Fruit fly (Drosophila melanogaster): ENCODE data around the gene CG15553.

Gene CG15553

DNA sequence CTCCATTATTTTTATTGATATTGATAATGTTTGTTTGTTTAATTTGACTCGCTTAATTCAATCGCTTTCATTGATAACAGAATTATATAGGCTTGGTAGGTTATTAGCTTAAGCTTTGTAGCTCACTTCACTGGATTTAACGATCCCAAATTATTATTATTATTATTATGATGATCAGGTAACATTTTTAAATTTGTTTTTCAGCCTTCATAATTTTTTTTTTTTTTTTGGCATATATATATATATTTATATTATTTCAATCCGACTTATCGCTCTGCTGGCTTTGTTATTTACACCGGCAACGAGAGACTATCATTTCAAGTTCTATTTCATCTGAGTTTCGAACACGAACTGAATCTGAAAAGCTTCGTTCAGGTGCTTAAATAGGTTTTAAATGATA is at the start of gene CG15553:
Gene CG15553 (minus strand): TSS at position 101 of the 400 bp plus-strand sequence.
- no peak for TF ChIP-seq usp (GFP tag; optimal IDR thresholded peaks at IDR 0.05)
- no peak for TF ChIP-seq Abd-B (GFP tag; optimal IDR thresholded peaks at IDR 0.05)
- TF ChIP-seq Dif (GFP tag; optimal IDR thresholded peaks at IDR 0.05; ENCODE audit: partially characterized antibody): no peak
- TF ChIP-seq dl (GFP tag; optimal IDR thresholded peaks at IDR 0.05; ENCODE audit: insufficient read depth in 1 of 2, partially characterized antibody in 2 of 2): no peak
- no peak for TF ChIP-seq HLH106 (tag; optimal IDR thresholded peaks at IDR 0.05)
- no peak for TF ChIP-seq GATAd (GFP tag; optimal IDR thresholded peaks at IDR 0.05)
- TF ChIP-seq dmrt93B (GFP tag; optimal IDR thresholded peaks at IDR 0.05): no peak
- no peak for TF ChIP-seq Hr78 (GFP tag; optimal IDR thresholded peaks at IDR 0.05)
- no peak for TF ChIP-seq Myc (optimal IDR thresholded peaks at IDR 0.05)
- TF ChIP-seq Mio (GFP tag; optimal IDR thresholded peaks at IDR 0.05): no peak
- no peak for TF ChIP-seq foxo (GFP tag; optimal IDR thresholded peaks at IDR 0.05)
- no peak for TF ChIP-seq CG32264 (GFP tag; optimal IDR thresholded peaks at IDR 0.05)
- TF ChIP-seq Rel (GFP tag; optimal IDR thresholded peaks at IDR 0.05): no peak
- TF ChIP-seq Rel (tag; optimal IDR thresholded peaks at IDR 0.05): no peak
- TF ChIP-seq sage (GFP tag; optimal IDR thresholded peaks at IDR 0.05): no peak
- no peak for TF ChIP-seq rgr (GFP tag; optimal IDR thresholded peaks at IDR 0.05)

DNA sequence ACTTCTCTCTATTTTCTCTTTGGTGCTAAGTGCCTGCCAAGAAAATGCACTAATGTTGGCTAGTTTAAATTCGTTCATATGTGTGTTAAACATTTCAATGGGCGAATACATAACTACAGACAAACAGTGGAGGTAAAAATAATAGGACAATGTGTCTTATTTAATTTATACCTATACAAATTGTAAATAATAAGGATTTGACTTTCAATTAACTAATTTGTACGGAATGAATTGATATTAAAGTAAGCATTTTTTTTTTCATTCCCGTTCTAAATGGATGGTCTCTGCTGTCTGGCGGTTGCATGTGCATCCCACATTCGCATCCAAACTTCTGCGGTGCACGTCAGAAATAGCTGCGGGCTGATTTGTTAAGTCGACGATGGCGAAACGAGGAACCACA is 46.0 kb upstream of the CG15553 start:
- TF ChIP-seq dsf (GFP tag; optimal IDR thresholded peaks at IDR 0.05; ENCODE audit: borderline replicate concordance) (no peak), OdsH (GFP tag; optimal IDR thresholded peaks at IDR 0.05) (no peak), Jra (GFP tag; optimal IDR thresholded peaks at IDR 0.05) (no peak), tai (GFP tag; optimal IDR thresholded peaks at IDR 0.05) (no peak), CG9705 (GFP tag; optimal IDR thresholded peaks at IDR 0.05) (no peak), Abd-B (GFP tag; optimal IDR thresholded peaks at IDR 0.05) (no peak), Hr83 (GFP tag; optimal IDR thresholded peaks at IDR 0.05; ENCODE audit: poor library complexity, severe bottlenecking) (no peak), br (GFP tag; optimal IDR thresholded peaks at IDR 0.05) (no peak), dmrt93B (GFP tag; optimal IDR thresholded peaks at IDR 0.05) (no peak), h (GFP tag; optimal IDR thresholded peaks at IDR 0.05) (no peak), pan (optimal IDR thresholded peaks at IDR 0.05) (no peak), N (GFP tag; optimal IDR thresholded peaks at IDR 0.05) (no peak), brk (GFP tag; optimal IDR thresholded peaks at IDR 0.05) (no peak), usp (GFP tag; optimal IDR thresholded peaks at IDR 0.05) (no peak), Mio (GFP tag; optimal IDR thresholded peaks at IDR 0.05) (no peak), Vsx2 (GFP tag; optimal IDR thresholded peaks at IDR 0.05; ENCODE audit: partially characterized antibody) (no peak)

DNA sequence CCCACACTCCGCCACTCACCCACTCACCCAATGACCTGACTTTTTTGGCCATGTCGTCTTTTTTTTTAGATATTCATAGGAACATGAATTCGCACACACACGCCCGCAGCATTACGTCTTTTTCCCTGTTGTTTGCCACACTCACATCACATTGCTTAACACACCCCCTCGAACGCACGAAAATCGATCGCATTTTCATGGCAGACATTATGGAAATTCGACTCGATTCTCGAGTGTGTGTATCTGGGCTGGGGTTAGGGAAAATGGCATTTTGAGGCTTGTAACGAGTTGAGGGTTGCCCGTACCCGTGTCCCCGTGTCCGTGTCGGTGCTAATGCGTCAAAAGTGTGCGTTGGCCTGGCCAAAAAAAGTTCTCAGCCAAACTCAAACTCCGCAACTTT is 40.7 kb upstream of the CG15553 start:
- no peak for TF ChIP-seq Vsx2 (GFP tag; optimal IDR thresholded peaks at IDR 0.05; ENCODE audit: partially characterized antibody)
- no peak for TF ChIP-seq Jra (GFP tag; optimal IDR thresholded peaks at IDR 0.05)
- TF ChIP-seq dsf (GFP tag; optimal IDR thresholded peaks at IDR 0.05; ENCODE audit: borderline replicate concordance): no peak
- no peak for TF ChIP-seq Hr78 (GFP tag; optimal IDR thresholded peaks at IDR 0.05)
- no peak for TF ChIP-seq fru (GFP tag; optimal IDR thresholded peaks at IDR 0.05)
- TF ChIP-seq Rel (GFP tag; optimal IDR thresholded peaks at IDR 0.05): no peak
- no peak for TF ChIP-seq Rel (tag; optimal IDR thresholded peaks at IDR 0.05)
- TF ChIP-seq woc (GFP tag; optimal IDR thresholded peaks at IDR 0.05): no peak
- TF ChIP-seq Abd-B (GFP tag; optimal IDR thresholded peaks at IDR 0.05): no peak
- TF ChIP-seq usp (GFP tag; optimal IDR thresholded peaks at IDR 0.05): no peak
- TF ChIP-seq Dfd (GFP tag; optimal IDR thresholded peaks at IDR 0.05): no peak
- TF ChIP-seq CG32264 (GFP tag; optimal IDR thresholded peaks at IDR 0.05): no peak
- no peak for TF ChIP-seq lola (GFP tag; optimal IDR thresholded peaks at IDR 0.05)
- no peak for TF ChIP-seq dl (GFP tag; optimal IDR thresholded peaks at IDR 0.05; ENCODE audit: insufficient read depth in 1 of 2, partially characterized antibody in 2 of 2)

DNA sequence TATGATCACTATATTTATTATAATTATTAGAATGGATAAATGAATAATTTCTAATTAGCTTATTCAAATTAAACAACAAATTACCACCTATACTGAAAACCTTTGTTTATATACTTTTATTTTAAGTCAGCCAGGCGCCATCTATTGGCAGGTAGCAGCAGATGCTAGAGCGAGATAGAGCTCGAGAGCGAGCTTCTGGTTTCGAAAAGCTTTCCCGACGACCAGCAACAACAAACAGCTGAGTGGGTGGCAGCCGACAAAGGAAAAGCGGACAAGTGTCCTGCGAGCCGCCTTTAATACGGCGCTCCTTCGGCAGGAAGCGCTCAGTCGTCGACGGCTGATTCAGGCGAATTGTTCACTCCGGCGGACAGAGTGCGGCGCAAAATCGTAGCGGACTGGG is 33.1 kb upstream of the CG15553 start, which contains the start of gene Gycbeta100B:
Gene Gycbeta100B (plus strand): TSS at position 337 of the 400 bp plus-strand sequence.
- TF ChIP-seq OdsH (GFP tag; optimal IDR thresholded peaks at IDR 0.05): no peak
- no peak for TF ChIP-seq foxo (GFP tag; optimal IDR thresholded peaks at IDR 0.05)
- no peak for TF ChIP-seq Hr83 (GFP tag; optimal IDR thresholded peaks at IDR 0.05; ENCODE audit: poor library complexity, severe bottlenecking)
- no peak for TF ChIP-seq br (GFP tag; optimal IDR thresholded peaks at IDR 0.05)
- TF ChIP-seq brk (GFP tag; optimal IDR thresholded peaks at IDR 0.05): no peak
- no peak for TF ChIP-seq Dif (GFP tag; optimal IDR thresholded peaks at IDR 0.05; ENCODE audit: partially characterized antibody)
- no peak for TF ChIP-seq Vsx2 (GFP tag; optimal IDR thresholded peaks at IDR 0.05; ENCODE audit: partially characterized antibody)
- TF ChIP-seq Mio (GFP tag; optimal IDR thresholded peaks at IDR 0.05): no peak
- TF ChIP-seq Sp1 (GFP tag; optimal IDR thresholded peaks at IDR 0.05): no peak
- TF ChIP-seq psq (GFP tag; optimal IDR thresholded peaks at IDR 0.05): no peak
- no peak for TF ChIP-seq jim (GFP tag; optimal IDR thresholded peaks at IDR 0.05)
- TF ChIP-seq rgr (GFP tag; optimal IDR thresholded peaks at IDR 0.05): no peak
- no peak for TF ChIP-seq tai (GFP tag; optimal IDR thresholded peaks at IDR 0.05)
- TF ChIP-seq usp (GFP tag; optimal IDR thresholded peaks at IDR 0.05): no peak
- no peak for TF ChIP-seq CrebA (GFP tag; optimal IDR thresholded peaks at IDR 0.05; ENCODE audit: borderline replicate concordance)
- TF ChIP-seq N (GFP tag; optimal IDR thresholded peaks at IDR 0.05): no peak

Measured in whole organism, wandering third instar larva.